Worm (Caenorhabditis elegans): ENCODE measurements around the gene C48B4.6.

ce11 chrIII:9592118-9592517 is 33.8 kb upstream of the C48B4.6 start, which contains the start of gene acox-1.5:
- no peak for TF ChIP-seq nhr-12 (tag; optimal IDR thresholded peaks at IDR 0.05)
- no peak for TF ChIP-seq ceh-16 (tag; optimal IDR thresholded peaks at IDR 0.05)
- no peak for TF ChIP-seq ztf-4 (tag; optimal IDR thresholded peaks at IDR 0.05)
- TF ChIP-seq elt-3 (tag; optimal IDR thresholded peaks at IDR 0.05): no peak
- TF ChIP-seq nhr-28 (tag; optimal IDR thresholded peaks at IDR 0.05): no peak
- no peak for TF ChIP-seq pha-4 (tag; optimal IDR thresholded peaks at IDR 0.05)
- no peak for TF ChIP-seq unc-62 (GFP tag; optimal IDR thresholded peaks at IDR 0.05)
